Fruit fly (Drosophila melanogaster) whole organism, embryonic: ENCODE measurements around the gene Gale.

Experiments
- Aef1 ChIP-seq: fragments of 200-800 bp; sonication (Bioruptor generic); IDR thresholded peaks from 3 replicates; pipeline ENCODE4 v1.3.6; 2022; ENCODE audit warnings: missing biosample characterization, missing genetic modification characterization
- Bdp1 ChIP-seq: fragments of 200-800 bp; sonication (Bioruptor generic); optimal IDR thresholded peaks from 3 replicates; lab custom pipeline; 2016; ENCODE audit warnings: missing biosample characterization, missing genetic modification characterization
- CG11093 ChIP-seq: fragments of 200-800 bp; sonication (Bioruptor generic); IDR thresholded peaks from 3 replicates; pipeline ENCODE4 v1.3.6; 2022; ENCODE audit warnings: missing biosample characterization, missing genetic modification characterization
- CG11456 ChIP-seq: fragments of 200-800 bp; sonication (Bioruptor generic); IDR thresholded peaks from 3 replicates; pipeline ENCODE4 v1.3.6; 2022; ENCODE audit warnings: missing biosample characterization, missing genetic modification characterization
- CG12155 ChIP-seq: fragments of 200-800 bp; sonication (Bioruptor generic); optimal IDR thresholded peaks from 3 replicates; lab custom pipeline; 2016; ENCODE audit warnings: missing biosample characterization, missing genetic modification characterization
- CG15479 ChIP-seq: fragments of 200-800 bp; sonication (Bioruptor generic); optimal IDR thresholded peaks from 3 replicates; lab custom pipeline; 2019; ENCODE audit warnings: missing biosample characterization, mild to moderate bottlenecking, missing genetic modification characterization, moderate library complexity
- CG1647 ChIP-seq: fragments of 200-800 bp; sonication (Bioruptor generic); optimal IDR thresholded peaks from 3 replicates; lab custom pipeline; 2016; ENCODE audit warnings: missing biosample characterization, missing genetic modification characterization
- CG17802 ChIP-seq: fragments of 200-800 bp; sonication (Bioruptor generic); optimal IDR thresholded peaks from 2 replicates; lab custom pipeline; 2018; ENCODE audit warnings: missing biosample characterization, mild to moderate bottlenecking, missing genetic modification characterization, moderate library complexity
- CG2120 ChIP-seq: fragments of 200-800 bp; sonication (Bioruptor generic); optimal IDR thresholded peaks from 3 replicates; lab custom pipeline; 2016; ENCODE audit warnings: missing biosample characterization, missing genetic modification characterization
- CG2889 ChIP-seq: fragments of 200-800 bp; sonication (Bioruptor generic); IDR thresholded peaks from 3 replicates; pipeline ENCODE4 v1.3.6; 2022; ENCODE audit warnings: missing biosample characterization, missing genetic modification characterization
- CG3847 ChIP-seq: fragments of 200-800 bp; sonication (Bioruptor generic); IDR thresholded peaks from 2 replicates; pipeline ENCODE4 v1.3.6; 2022; ENCODE audit warnings: missing biosample characterization, missing genetic modification characterization
- CG4404 ChIP-seq: fragments of 200-800 bp; sonication (Bioruptor generic); IDR thresholded peaks from 2 replicates; pipeline ENCODE4 v1.3.6; 2022; ENCODE audit warnings: missing biosample characterization, missing genetic modification characterization
- CG5180 ChIP-seq: fragments of 200-800 bp; sonication (Bioruptor generic); optimal IDR thresholded peaks from 3 replicates; lab custom pipeline; 2017; ENCODE audit warnings: missing biosample characterization, missing genetic modification characterization, mild to moderate bottlenecking, moderate library complexity, missing genetic modification reagents
- CG6689 ChIP-seq: fragments of 200-800 bp; sonication (Bioruptor generic); IDR thresholded peaks from 2 replicates; pipeline ENCODE4 v1.3.6; 2022; ENCODE audit warnings: missing biosample characterization, missing genetic modification characterization
- CG7963 ChIP-seq: fragments of 200-800 bp; sonication (Bioruptor generic); IDR thresholded peaks from 3 replicates; pipeline ENCODE4 v1.3.6; 2022; ENCODE audit warnings: missing biosample characterization, missing genetic modification characterization; ENCODE audit not compliant: partially characterized antibody
- CG8944 ChIP-seq: fragments of 200-800 bp; sonication (Bioruptor generic); optimal IDR thresholded peaks from 3 replicates; lab custom pipeline; 2016; ENCODE audit warnings: missing biosample characterization, missing genetic modification characterization
- CG9437 ChIP-seq: fragments of 200-800 bp; sonication (Bioruptor generic); optimal IDR thresholded peaks from 2 replicates; lab custom pipeline; 2018; ENCODE audit warnings: missing biosample characterization, mild to moderate bottlenecking, missing genetic modification characterization
- MTF-1 ChIP-seq: fragments of 200-800 bp; sonication (Bioruptor generic); optimal IDR thresholded peaks from 2 replicates; lab custom pipeline; 2018; ENCODE audit warnings: missing biosample characterization, mild to moderate bottlenecking, missing genetic modification characterization, borderline replicate concordance
- NC2α ChIP-seq: fragments of 200-800 bp; sonication (Bioruptor generic); optimal IDR thresholded peaks from 2 replicates; lab custom pipeline; 2016; ENCODE audit warnings: missing biosample characterization, missing genetic modification characterization
- NC2β ChIP-seq: fragments of 200-800 bp; sonication (Bioruptor generic); optimal IDR thresholded peaks from 2 replicates; lab custom pipeline; 2016; ENCODE audit warnings: missing biosample characterization, missing genetic modification characterization
- Nf-YC ChIP-seq: fragments of 200-800 bp; optimal IDR thresholded peaks from 3 replicates; lab custom pipeline; 2019; ENCODE audit warnings: missing biosample characterization, mild to moderate bottlenecking, missing genetic modification characterization, moderate library complexity
- NfI ChIP-seq: fragments of 200-800 bp; sonication (Bioruptor generic); optimal IDR thresholded peaks from 3 replicates; lab custom pipeline; 2018; ENCODE audit warnings: missing biosample characterization, mild to moderate bottlenecking, missing genetic modification characterization, moderate library complexity
- Oli ChIP-seq: fragments of 200-800 bp; sonication (Bioruptor generic); optimal IDR thresholded peaks from 2 replicates; lab custom pipeline; 2018; ENCODE audit warnings: missing biosample characterization, mild to moderate bottlenecking, missing genetic modification characterization, moderate library complexity
- Six4 ChIP-seq: fragments of 200-800 bp; sonication (Bioruptor generic); optimal IDR thresholded peaks from 2 replicates; lab custom pipeline; 2016; ENCODE audit warnings: missing biosample characterization, missing genetic modification characterization
- Trl ChIP-seq, 3 experiments: fragments of >200 bp in 2 of 3; fragments of 200-800 bp in 1 of 3; sonication (Bioruptor generic) in 1 of 3; optimal IDR thresholded peaks; 2 replicates in 1 of 3; 3 replicates in 2 of 3; lab custom pipeline; 2016 to 2017; ENCODE audit warnings: missing biosample characterization in 1 of 3, missing genetic modification characterization in 1 of 3
- abd-A ChIP-seq: fragments of 200-800 bp; sonication (Bioruptor generic); optimal IDR thresholded peaks from 3 replicates; lab custom pipeline; 2019; ENCODE audit warnings: missing biosample characterization, mild to moderate bottlenecking, missing genetic modification characterization, moderate library complexity
- ase ChIP-seq: fragments of 200-800 bp; sonication (Bioruptor generic); IDR thresholded peaks from 3 replicates; pipeline ENCODE4 v1.3.6; 2022; ENCODE audit warnings: missing biosample characterization, missing genetic modification characterization
- bigmax ChIP-seq: fragments of 200-800 bp; sonication (Bioruptor generic); optimal IDR thresholded peaks from 2 replicates; lab custom pipeline; 2018; ENCODE audit warnings: missing biosample characterization, mild to moderate bottlenecking, missing genetic modification characterization
- bsh ChIP-seq, 2 experiments: fragments of 200-800 bp; sonication (Bioruptor generic); optimal IDR thresholded peaks; 2 replicates each; lab custom pipeline; 2017 to 2018; ENCODE audit warnings: mild to moderate bottlenecking in 2 of 2, missing biosample characterization in 2 of 2, missing genetic modification characterization in 2 of 2, moderate library complexity in 1 of 2
- btn ChIP-seq: fragments of 200-800 bp; sonication (Bioruptor generic); optimal IDR thresholded peaks from 2 replicates; lab custom pipeline; 2016; ENCODE audit warnings: missing biosample characterization, missing genetic modification characterization
- chn ChIP-seq: fragments of 200-800 bp; sonication (Bioruptor generic); optimal IDR thresholded peaks from 2 replicates; lab custom pipeline; 2016; ENCODE audit warnings: missing biosample characterization, missing genetic modification characterization
- esg ChIP-seq: fragments of 200-800 bp; sonication (Bioruptor generic); conservative IDR thresholded peaks from 2 replicates; pipeline ENCODE4 v1.3.6; 2022; ENCODE audit warnings: missing biosample characterization, missing genetic modification characterization
- gfzf ChIP-seq: fragments of 200-800 bp; sonication (Bioruptor generic); optimal IDR thresholded peaks from 2 replicates; lab custom pipeline; 2016; ENCODE audit warnings: missing biosample characterization, mild to moderate bottlenecking, missing genetic modification characterization, moderate library complexity
- grau ChIP-seq: fragments of 200-800 bp; optimal IDR thresholded peaks from 3 replicates; lab custom pipeline; 2019; ENCODE audit warnings: missing biosample characterization, mild to moderate bottlenecking, missing genetic modification characterization, moderate library complexity
- hth ChIP-seq: fragments of >200 bp; optimal IDR thresholded peaks from 2 replicates; lab custom pipeline; 2017; ENCODE audit warnings: inconsistent platforms
- jing ChIP-seq: fragments of 200-800 bp; sonication (Bioruptor generic); optimal IDR thresholded peaks from 2 replicates; lab custom pipeline; 2018; ENCODE audit warnings: missing biosample characterization, mild to moderate bottlenecking, missing genetic modification characterization
- ken ChIP-seq: fragments of 200-800 bp; sonication (Bioruptor generic); IDR thresholded peaks from 3 replicates; pipeline ENCODE4 v1.3.6; 2022; ENCODE audit warnings: missing biosample characterization, missing genetic modification characterization
- lilli ChIP-seq: fragments of 200-800 bp; sonication (Bioruptor generic); optimal IDR thresholded peaks from 3 replicates; lab custom pipeline; 2016; ENCODE audit warnings: missing biosample characterization, missing genetic modification characterization
- lov ChIP-seq, 2 experiments: fragments of 200-800 bp in 1 of 2; fragments of >200 bp in 1 of 2; sonication (Bioruptor generic) in 1 of 2; IDR thresholded peaks in 1 of 2; optimal IDR thresholded peaks in 1 of 2; 2 replicates in 1 of 2; 3 replicates in 1 of 2; pipeline versions ENCODE4 v1.3.6 to Lab custom; 2017 to 2022; ENCODE audit warnings: missing biosample characterization in 1 of 2, missing genetic modification characterization in 1 of 2
- nerfin-2 ChIP-seq: fragments of 200-800 bp; sonication (Bioruptor generic); IDR thresholded peaks from 2 replicates; pipeline ENCODE4 v1.3.6; 2022; ENCODE audit warnings: missing biosample characterization, missing genetic modification characterization; ENCODE audit not compliant: partially characterized antibody
- oc ChIP-seq: fragments of 200-800 bp; sonication (Bioruptor generic); optimal IDR thresholded peaks from 2 replicates; lab custom pipeline; 2018; ENCODE audit warnings: missing biosample characterization, mild to moderate bottlenecking, missing genetic modification characterization, moderate library complexity
- onecut ChIP-seq: fragments of 200-800 bp; sonication (Bioruptor generic); IDR thresholded peaks from 2 replicates; pipeline ENCODE4 v1.3.6; 2022; ENCODE audit warnings: missing biosample characterization, missing genetic modification characterization
- psq ChIP-seq: fragments of 200-800 bp; sonication (Bioruptor generic); optimal IDR thresholded peaks from 2 replicates; lab custom pipeline; 2017; ENCODE audit warnings: missing biosample characterization, missing genetic modification characterization
- pzg ChIP-seq: fragments of 200-800 bp; sonication (Bioruptor generic); optimal IDR thresholded peaks from 3 replicates; lab custom pipeline; 2018; ENCODE audit warnings: missing biosample characterization, mild to moderate bottlenecking, missing genetic modification characterization, moderate library complexity
- rib ChIP-seq: fragments of 200-800 bp; sonication (Bioruptor generic); IDR thresholded peaks from 2 replicates; pipeline ENCODE4 v1.3.6; 2022; ENCODE audit warnings: missing biosample characterization, missing genetic modification characterization
- ro ChIP-seq: fragments of 200-800 bp; sonication (Bioruptor generic); IDR thresholded peaks from 2 replicates; pipeline ENCODE4 v1.3.6; 2022; ENCODE audit warnings: missing biosample characterization, missing genetic modification characterization
- run ChIP-seq: fragments of 200-800 bp; sonication (Bioruptor generic); optimal IDR thresholded peaks from 3 replicates; lab custom pipeline; 2018; ENCODE audit warnings: missing biosample characterization, mild to moderate bottlenecking, missing genetic modification characterization
- sima ChIP-seq: fragments of 200-800 bp; sonication (Bioruptor generic); optimal IDR thresholded peaks from 2 replicates; lab custom pipeline; 2016; ENCODE audit warnings: missing biosample characterization, missing genetic modification characterization
- tgo ChIP-seq: fragments of 200-800 bp; sonication (Bioruptor generic); IDR thresholded peaks from 3 replicates; pipeline ENCODE4 v1.3.6; 2022; ENCODE audit warnings: missing biosample characterization, missing genetic modification characterization
- wek ChIP-seq: fragments of 200-800 bp; sonication (Bioruptor generic); optimal IDR thresholded peaks from 3 replicates; lab custom pipeline; 2018; ENCODE audit warnings: missing biosample characterization, mild to moderate bottlenecking, missing genetic modification characterization, moderate library complexity

The Gale gene

dm6 chr3L:681793-682369 lies 33.5 kb downstream of the Gale start (continued):
- TF ChIP-seq Aef1 (peak; percentile 80), onecut (GFP tag; lab: Robert Waterston, UW) (no peak), oc (tag; lab: Kevin White, UChicago) (peak; percentile 42), sima (GFP tag; lab: Kevin White, UChicago) (no peak), bigmax (peak; percentile 13), wek (GFP tag; lab: Kevin White, UChicago) (peak; percentile 50), Bdp1 (GFP tag; lab: Kevin White, UChicago) (no peak), Nf-YC (tag; lab: Kevin White, UChicago) (peak; percentile 39), MTF-1 (GFP tag; lab: Kevin White, UChicago) (peak; percentile 42), lilli (peak; percentile 46), CG11456 (GFP tag; lab: Robert Waterston, UW) (peak; percentile 64; the same call in 2 of the 3 replicates), CG1647 (GFP tag; lab: Kevin White, UChicago) (peak; percentile 9), CG6689 (GFP tag; lab: Robert Waterston, UW) (no peak), CG7963 (GFP tag; lab: Robert Waterston, UW) (no peak), ken (GFP tag; lab: Robert Waterston, UW) (peak; percentile 51; the same call in 1 of the 3 replicates), bsh (GFP tag; optimal IDR thresholded peaks at IDR 0.05; lab: Kevin White, UChicago) (peak in 1 of 2 experiments; percentile 23), CG15479 (GFP tag; lab: Kevin White, UChicago) (peak; percentile 70), NC2α (no peak), Trl (optimal IDR thresholded peaks at IDR 0.05; lab: Kevin White, UChicago) (no peak), Trl (GFP tag; optimal IDR thresholded peaks at IDR 0.05; lab: Kevin White, UChicago) (peak; percentile 24), chn (GFP tag; lab: Kevin White, UChicago) (peak; percentile 42), psq (GFP tag; lab: Kevin White, UChicago) (peak; percentile 33), CG2889 (no peak), CG3847 (GFP tag; lab: Robert Waterston, UW) (peak; percentile 79), Oli (tag; lab: Kevin White, UChicago) (no peak), NfI (peak; percentile 53), run (tag; lab: Kevin White, UChicago) (no peak), lov (optimal IDR thresholded peaks at IDR 0.05; lab: Kevin White, UChicago) (no peak), lov (GFP tag; IDR thresholded peaks at IDR 0.05; lab: Robert Waterston, UW) (no peak; the same call in 2 of the 3 replicates), grau (tag; lab: Kevin White, UChicago) (peak; percentile 39), CG17802 (tag; lab: Kevin White, UChicago) (peak; percentile 30), Six4 (GFP tag; lab: Kevin White, UChicago) (no peak), CG11093 (GFP tag; lab: Robert Waterston, UW) (no peak), CG2120 (GFP tag; lab: Kevin White, UChicago) (peak; percentile 47), CG5180 (GFP tag; lab: Kevin White, UChicago) (no peak), esg (GFP tag; lab: Robert Waterston, UW) (no peak), abd-A (peak; percentile 80), CG12155 (no peak), nerfin-2 (GFP tag; lab: Robert Waterston, UW) (no peak), gfzf (peak; percentile 10), CG4404 (GFP tag; lab: Robert Waterston, UW) (0 out of 2 replicates have a peak, but pooled peaks have one; percentile 18), ro (GFP tag; lab: Robert Waterston, UW) (no peak), NC2β (GFP tag; lab: Kevin White, UChicago) (peak; percentile 53), rib (GFP tag; lab: Robert Waterston, UW) (no peak), pzg (peak; percentile 76), jing (no peak), CG8944 (GFP tag; lab: Kevin White, UChicago) (no peak), hth (lab: Kevin White, UChicago) (no peak), tgo (no peak), CG9437 (peak; percentile 1), ase (no peak), btn (no peak)
